Fruit fly (Drosophila melanogaster): ENCODE measurements around the gene CG5641.

Gene CG5641

dm6 chr3R:12382563-12382962 lies 46.5 kb downstream of the CG5641 start, which contains the start of gene CG10035:
TSS of gene CG10035 (minus strand) at chr3R:12382691.
- no peak for TF ChIP-seq CG8478 (optimal IDR thresholded peaks at IDR 0.05)
- TF ChIP-seq CTCF (optimal IDR thresholded peaks at IDR 0.05) = no peak

DNA sequence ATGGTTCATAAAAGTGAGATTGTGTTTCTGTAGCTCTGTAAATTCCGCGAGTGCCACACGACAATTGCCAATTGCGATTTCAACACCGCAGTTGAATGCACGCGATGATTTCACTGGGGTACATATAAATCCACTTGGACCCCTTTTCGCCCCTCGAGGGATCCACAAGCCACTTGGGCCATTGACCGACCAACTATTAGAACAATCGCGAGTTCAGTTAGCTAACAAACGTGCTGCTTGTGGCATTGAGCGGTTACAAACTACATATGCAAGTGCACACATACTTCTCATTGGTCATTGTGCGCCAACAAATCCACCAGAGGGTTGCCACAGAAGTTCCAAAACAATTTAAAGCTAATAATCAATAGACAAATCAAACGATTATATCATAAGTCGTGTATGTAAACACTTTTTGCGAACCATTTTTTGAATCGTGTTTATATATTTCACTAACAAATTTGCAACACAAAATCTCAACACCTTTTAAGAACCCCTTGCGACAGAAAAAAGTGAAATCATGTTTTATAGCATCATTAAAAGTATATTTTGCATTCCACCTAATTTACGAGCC lies 47.9 kb downstream of the CG5641 start:
- TF ChIP-seq CTCF (optimal IDR thresholded peaks at IDR 0.05) (no peak), CG8478 (optimal IDR thresholded peaks at IDR 0.05) (no peak)

dm6 chr3R:12379708-12380107 lies 49.4 kb downstream of the CG5641 start, which contains the start of gene GstD8:
TSS of gene GstD8 (plus strand) at chr3R:12380008.
- no peak for TF ChIP-seq CG8478 (optimal IDR thresholded peaks at IDR 0.05)
- TF ChIP-seq CTCF (optimal IDR thresholded peaks at IDR 0.05) = no peak

- no peak for TF ChIP-seq CG8478 (optimal IDR thresholded peaks at IDR 0.05)
- no peak for TF ChIP-seq CTCF (optimal IDR thresholded peaks at IDR 0.05)
Measured at dm6 chr3R:12379249-12379648, 49.8 kb downstream of the CG5641 start.

- TF ChIP-seq CTCF (optimal IDR thresholded peaks at IDR 0.05) (no peak), CG8478 (optimal IDR thresholded peaks at IDR 0.05) (no peak)
Measured at dm6 chr3R:12378200-12378599, 50.9 kb downstream of the CG5641 start, which contains the start of gene GstD7. TSS of gene GstD7 (plus strand) at chr3R:12378500.

Data from S2 (cell line).